Fruit fly (Drosophila melanogaster): ENCODE data around the gene Edem1.

The Edem1 gene

dm6 chrX:1861620-1862184 lies 46.9 kb downstream of the Edem1 start, which contains the start of gene deltaCOP (continued):
- TF ChIP-seq CG15336 (GFP tag; IDR thresholded peaks at IDR 0.05), result peak; percentile 76
- TF ChIP-seq eg (GFP tag; IDR thresholded peaks at IDR 0.05), result peak; percentile 72; the same call in 2 of the 3 replicates
- TF ChIP-seq Smox (GFP tag; optimal IDR thresholded peaks at IDR 0.05), result no peak
- no peak for TF ChIP-seq CG10631 (GFP tag; optimal IDR thresholded peaks at IDR 0.05)
- no peak for TF ChIP-seq Sox102F (GFP tag; optimal IDR thresholded peaks at IDR 0.05)
- TF ChIP-seq Ets96B (tag; optimal IDR thresholded peaks at IDR 0.05), result peak; percentile 72
- TF ChIP-seq CG9139 (GFP tag; optimal IDR thresholded peaks at IDR 0.05), result no peak
- TF ChIP-seq cyc (GFP tag; optimal IDR thresholded peaks at IDR 0.05), result peak; percentile 89
- TF ChIP-seq fkh (GFP tag; optimal IDR thresholded peaks at IDR 0.05), result no peak
- no peak for TF ChIP-seq Met (GFP tag; optimal IDR thresholded peaks at IDR 0.05)
- no peak for TF ChIP-seq pdm3 (GFP tag; optimal IDR thresholded peaks at IDR 0.05)
- TF ChIP-seq CG3919 (GFP tag; optimal IDR thresholded peaks at IDR 0.05), result peak; percentile 87
- TF ChIP-seq ss (GFP tag; optimal IDR thresholded peaks at IDR 0.05), result peak in 1 of 2 experiments; percentile 80
- TF ChIP-seq Eip75B (GFP tag; optimal IDR thresholded peaks at IDR 0.05), result peak; percentile 89
- TF ChIP-seq salr (GFP tag; optimal IDR thresholded peaks at IDR 0.05), result no peak
- no peak for TF ChIP-seq Hr4 (GFP tag; optimal IDR thresholded peaks at IDR 0.05)
- TF ChIP-seq CG8632 (GFP tag; optimal IDR thresholded peaks at IDR 0.05), result peak; percentile 85
- no peak for TF ChIP-seq CG16779 (tag; optimal IDR thresholded peaks at IDR 0.05)
- TF ChIP-seq Sox15 (GFP tag; optimal IDR thresholded peaks at IDR 0.05), result peak; percentile 84
- peak; percentile 88 for TF ChIP-seq CG6792 (GFP tag; optimal IDR thresholded peaks at IDR 0.05)
- peak; percentile 73; the same call in 2 of the 3 replicates for TF ChIP-seq CG8119 (GFP tag; IDR thresholded peaks at IDR 0.05)
- TF ChIP-seq CG6276 (GFP tag; optimal IDR thresholded peaks at IDR 0.05), result no peak
- peak; percentile 83 for TF ChIP-seq CG34406 (GFP tag; optimal IDR thresholded peaks at IDR 0.05)
- TF ChIP-seq CG8319 (GFP tag; optimal IDR thresholded peaks at IDR 0.05), result peak; percentile 70
- TF ChIP-seq CG7368 (GFP tag; optimal IDR thresholded peaks at IDR 0.05), result peak; percentile 77
- peak; percentile 74 for TF ChIP-seq fd59A (GFP tag; optimal IDR thresholded peaks at IDR 0.05)
- TF ChIP-seq OdsH (GFP tag; optimal IDR thresholded peaks at IDR 0.05), result no peak
- TF ChIP-seq Sox14 (GFP tag; optimal IDR thresholded peaks at IDR 0.05), result peak; percentile 93
- peak; percentile 47 for TF ChIP-seq CG1621 (tag; optimal IDR thresholded peaks at IDR 0.05)
- TF ChIP-seq dsx (GFP tag; optimal IDR thresholded peaks at IDR 0.05; ENCODE audit: poor library complexity, severe bottlenecking), result peak; percentile 59
- peak; percentile 87 for TF ChIP-seq CG32006 (GFP tag; optimal IDR thresholded peaks at IDR 0.05)
- no peak for TF ChIP-seq CG6808 (GFP tag; optimal IDR thresholded peaks at IDR 0.05)
- TF ChIP-seq net (GFP tag; optimal IDR thresholded peaks at IDR 0.05), result peak; percentile 81
- peak; percentile 77 for TF ChIP-seq Lpt (GFP tag; optimal IDR thresholded peaks at IDR 0.05)
- TF ChIP-seq Gug (GFP tag; IDR thresholded peaks at IDR 0.05), result peak; percentile 77
- peak; percentile 90 for TF ChIP-seq topi (GFP tag; optimal IDR thresholded peaks at IDR 0.05)
- TF ChIP-seq esn (GFP tag; optimal IDR thresholded peaks at IDR 0.05), result peak; percentile 92
- peak; percentile 97 for TF ChIP-seq Eip78C (GFP tag)
- TF ChIP-seq Eip93F (GFP tag; optimal IDR thresholded peaks at IDR 0.05), result no peak
- no peak for TF ChIP-seq vri (GFP tag; optimal IDR thresholded peaks at IDR 0.05)
- peak; percentile 91 for TF ChIP-seq lz (GFP tag; optimal IDR thresholded peaks at IDR 0.05)
- peak; percentile 92 for TF ChIP-seq svp (GFP tag)

- TF ChIP-seq CG32006 (GFP tag; optimal IDR thresholded peaks at IDR 0.05), result peak; percentile 37
- TF ChIP-seq dsx (GFP tag; optimal IDR thresholded peaks at IDR 0.05; ENCODE audit: poor library complexity, severe bottlenecking), result peak; percentile 23
- TF ChIP-seq Eip93F (GFP tag; optimal IDR thresholded peaks at IDR 0.05), result no peak
- peak; percentile 6 for TF ChIP-seq Ets21C (GFP tag; optimal IDR thresholded peaks at IDR 0.05)
- no peak for TF ChIP-seq Sox15 (GFP tag; optimal IDR thresholded peaks at IDR 0.05)
- peak; percentile 83 for TF ChIP-seq svp (GFP tag)
- TF ChIP-seq CG8319 (GFP tag; optimal IDR thresholded peaks at IDR 0.05), result no peak
- peak; percentile 48 for TF ChIP-seq CG10631 (GFP tag; optimal IDR thresholded peaks at IDR 0.05)
- TF ChIP-seq achi (GFP tag; optimal IDR thresholded peaks at IDR 0.05), result peak; percentile 41
- no peak for TF ChIP-seq Gug (GFP tag; IDR thresholded peaks at IDR 0.05)
- TF ChIP-seq CG6163 (GFP tag; IDR thresholded peaks at IDR 0.05), result peak; percentile 63
- peak; percentile 42; the same call in 1 of the 3 replicates for TF ChIP-seq eg (GFP tag; IDR thresholded peaks at IDR 0.05)
- TF ChIP-seq pdm3 (GFP tag; optimal IDR thresholded peaks at IDR 0.05), result peak; percentile 40
- no peak for TF ChIP-seq fkh (GFP tag; optimal IDR thresholded peaks at IDR 0.05)
- TF ChIP-seq CG8119 (GFP tag; IDR thresholded peaks at IDR 0.05), result peak; percentile 25; the same call in 1 of the 3 replicates
- TF ChIP-seq Blimp-1 (GFP tag; optimal IDR thresholded peaks at IDR 0.05), result peak; percentile 10
- TF ChIP-seq fd85E (GFP tag; optimal IDR thresholded peaks at IDR 0.05), result peak; percentile 5
- no peak for TF ChIP-seq CG9139 (GFP tag; optimal IDR thresholded peaks at IDR 0.05)
- peak; percentile 52 for TF ChIP-seq CG7368 (GFP tag; optimal IDR thresholded peaks at IDR 0.05)
- peak; percentile 10 for TF ChIP-seq fd59A (GFP tag; optimal IDR thresholded peaks at IDR 0.05)
- TF ChIP-seq CG8632 (GFP tag; optimal IDR thresholded peaks at IDR 0.05), result peak; percentile 36
- peak; percentile 72 for TF ChIP-seq Eip78C (GFP tag)
- TF ChIP-seq CG1621 (tag; optimal IDR thresholded peaks at IDR 0.05), result no peak
- TF ChIP-seq CG15336 (GFP tag; IDR thresholded peaks at IDR 0.05), result peak; percentile 55
- peak; percentile 22 for TF ChIP-seq CG34406 (GFP tag; optimal IDR thresholded peaks at IDR 0.05)
- TF ChIP-seq CG10669 (GFP tag; optimal IDR thresholded peaks at IDR 0.05), result peak; percentile 39
Observed at dm6 chrX:1858867-1859266, 49.8 kb downstream of the Edem1 start, which contains the start of gene Lamtor5. Gene Lamtor5 (minus strand): TSS chrX:1858971.

Data from whole organism, prepupa.